Worm (Caenorhabditis elegans) whole organism, dauer: ENCODE results near the gene F29F11.20.

Experiments used
- unc-62 ChIP-seq: sonication (generic microtip); optimal IDR thresholded peaks from 2 replicates; lab custom pipeline; 2017; ENCODE audit warnings: missing biosample characterization, missing genetic modification reagents, missing genetic modification characterization

The F29F11.20 gene

DNA sequence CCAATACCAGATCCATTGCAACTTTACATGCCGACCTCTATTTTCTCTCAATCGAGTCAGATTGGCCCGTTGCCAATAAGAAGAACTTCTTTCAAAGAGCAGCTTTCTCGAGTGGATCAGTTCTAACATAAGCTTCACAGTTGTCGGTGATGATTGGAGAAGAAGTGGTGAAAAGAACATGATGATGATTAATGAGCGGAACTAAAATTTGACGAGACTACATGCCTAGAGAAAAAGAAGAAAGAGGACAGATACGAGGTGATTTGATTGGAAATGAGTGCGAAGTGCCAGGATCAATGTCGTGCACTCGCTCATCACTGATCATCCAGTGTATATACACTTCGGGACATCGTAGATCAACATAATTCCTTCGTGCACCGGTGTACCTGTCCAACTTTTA is 40.0 kb downstream of the F29F11.20 start:
- TF ChIP-seq unc-62 (GFP tag; lab: Kevin White, UChicago): no peak

DNA sequence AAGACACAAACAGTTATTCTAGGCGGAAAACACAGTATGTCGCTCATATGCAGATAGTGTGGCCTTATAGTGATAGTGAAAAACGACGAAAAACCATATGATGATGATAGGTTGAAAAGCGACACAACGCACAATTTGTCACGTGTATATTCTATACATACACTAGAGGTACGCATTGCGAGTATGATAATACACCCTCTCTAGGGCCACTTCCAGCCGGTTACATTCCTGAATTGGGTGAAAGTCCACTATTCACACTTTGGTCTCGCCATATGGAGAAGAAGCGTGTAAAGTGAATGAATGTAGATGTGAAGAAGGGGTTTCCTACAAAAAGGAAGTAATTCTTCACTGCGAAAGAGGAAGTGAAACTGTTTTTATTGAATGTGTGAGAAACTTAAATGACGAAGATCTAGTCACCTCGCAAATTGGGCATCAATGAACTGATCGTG is 41.8 kb downstream of the F29F11.20 start:
- TF ChIP-seq unc-62 (GFP tag; lab: Kevin White, UChicago): no peak

DNA sequence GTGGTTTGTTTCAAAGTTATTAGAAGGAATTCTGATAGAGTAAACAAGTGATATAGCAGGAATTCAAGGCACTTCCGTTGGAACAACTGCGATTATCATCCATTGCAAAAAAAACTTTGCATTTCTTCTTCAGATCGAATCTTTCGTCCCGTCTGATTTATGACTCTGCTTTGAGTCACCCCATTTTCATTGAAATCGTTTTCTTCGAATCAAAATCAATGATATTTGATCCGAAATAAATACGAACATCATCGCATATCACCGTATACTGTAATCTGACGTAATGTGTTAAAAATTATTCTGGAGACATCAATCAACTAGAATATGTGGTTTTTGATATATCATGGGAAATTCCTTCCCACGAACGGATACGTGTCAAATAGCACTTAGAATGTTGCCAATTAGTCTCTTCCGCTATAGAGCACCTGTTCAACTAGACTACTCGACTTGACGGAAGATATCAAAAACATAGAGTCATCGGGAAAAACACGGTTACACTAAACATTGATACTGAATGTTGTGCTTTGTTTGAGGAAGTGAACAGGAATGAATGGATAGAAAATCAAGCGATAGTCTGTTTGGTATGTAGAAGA is 43.2 kb downstream of the F29F11.20 start:
- no peak for TF ChIP-seq unc-62 (GFP tag; lab: Kevin White, UChicago)

DNA sequence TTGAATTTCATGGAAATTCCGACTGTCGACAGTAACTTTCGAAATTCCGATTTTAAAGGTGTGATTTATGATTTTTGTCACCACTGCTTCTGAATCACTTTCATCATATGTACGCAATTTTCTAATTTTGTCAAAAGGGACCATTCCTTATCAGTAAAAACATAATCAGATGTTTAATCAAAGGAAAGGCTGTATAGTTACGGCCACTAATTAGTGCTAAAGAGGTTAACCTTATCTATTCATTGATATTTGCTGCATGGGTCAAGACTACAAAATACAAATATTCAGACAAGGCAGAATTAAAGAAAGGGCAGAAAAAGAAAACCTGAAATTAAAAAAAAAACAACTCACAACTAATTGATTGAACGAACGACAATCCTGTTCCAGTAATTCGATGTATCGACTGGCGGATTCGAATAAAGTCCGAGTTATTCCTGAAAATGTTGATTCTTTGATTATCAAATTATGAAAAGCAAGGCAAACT is 44.3 kb downstream of the F29F11.20 start, which contains the start of gene T28B11.1:
Gene T28B11.1, minus strand, starts transcription at position 434 of the 484 bp plus-strand sequence.
- TF ChIP-seq unc-62 (GFP tag; lab: Kevin White, UChicago): no peak

DNA sequence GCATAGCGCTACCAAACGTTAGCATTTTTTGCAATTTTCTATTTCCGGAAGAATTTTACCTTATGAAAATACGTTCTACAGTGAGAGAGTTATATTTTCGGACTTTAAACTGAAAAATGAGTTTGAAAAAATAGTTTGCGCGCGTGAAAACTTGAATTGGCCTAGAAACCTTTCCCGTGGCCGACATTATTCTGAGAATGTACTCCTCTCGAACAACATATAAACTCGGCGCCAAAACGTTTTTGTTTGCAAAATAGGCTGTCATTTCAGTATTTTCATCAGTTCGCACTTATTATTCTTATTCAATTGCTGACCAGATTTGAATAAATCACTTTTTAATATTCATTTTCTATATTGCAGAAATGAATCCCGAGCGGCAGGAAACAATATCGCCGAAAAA is 49.1 kb downstream of the F29F11.20 start, which contains the start of the genes mre-11 and wdr-5.3:
Gene mre-11, minus strand, starts transcription at position 113 of the 400 bp plus-strand sequence.
Gene wdr-5.3, plus strand, starts transcription at position 361 of the 400 bp plus-strand sequence.
- no peak for TF ChIP-seq unc-62 (GFP tag; lab: Kevin White, UChicago)
